Fruit fly (Drosophila melanogaster): ENCODE results near the gene tim.

DNA sequence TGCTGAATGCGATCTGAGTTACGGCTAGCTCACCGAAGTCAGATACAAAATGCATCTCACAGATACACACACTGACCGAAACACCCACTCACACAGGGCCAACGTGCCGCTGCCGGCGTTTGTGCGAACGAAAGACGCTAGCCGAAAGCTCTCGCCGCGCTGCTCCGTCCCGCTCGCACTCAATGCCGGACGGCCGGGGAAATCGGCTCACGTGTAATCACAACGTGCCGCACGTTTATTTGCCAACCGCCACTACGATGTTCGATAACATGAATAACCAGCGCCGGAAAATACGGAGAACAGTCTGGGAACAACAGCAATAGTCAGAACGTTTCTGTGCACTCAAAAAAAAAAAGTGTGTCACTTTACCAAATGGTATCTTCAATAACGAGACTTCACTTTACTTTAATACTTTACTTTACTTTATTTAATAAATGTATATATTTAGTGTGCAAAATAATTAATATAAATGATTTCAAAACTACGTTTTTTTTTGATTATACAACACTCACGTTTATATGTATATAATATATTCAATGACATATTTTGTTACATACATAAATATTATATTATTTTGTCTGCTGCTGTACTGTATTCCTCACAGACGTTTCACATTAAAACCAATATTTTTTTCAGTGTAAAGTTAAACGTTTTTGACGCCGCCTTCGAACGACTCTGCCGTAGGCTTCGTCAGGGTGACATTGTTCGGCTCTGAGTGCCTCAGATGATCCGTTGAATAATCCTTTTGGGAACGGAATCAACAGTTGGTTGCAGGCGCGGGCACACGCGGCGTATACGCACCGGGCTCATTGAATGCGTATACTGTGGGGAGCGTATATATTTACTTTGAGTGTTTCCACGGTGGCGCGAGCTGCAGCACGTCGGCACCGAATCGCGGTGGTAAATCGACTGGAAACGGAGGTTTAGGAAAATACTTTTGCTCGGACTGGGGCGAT, at the start of gene tim:
- TF ChIP-seq Hr96 (GFP tag; optimal IDR thresholded peaks at IDR 0.05) (peak; percentile 1), tj (GFP tag; optimal IDR thresholded peaks at IDR 0.05) (peak; percentile 52), CG11617 (GFP tag; optimal IDR thresholded peaks at IDR 0.05) (peak; percentile 95)
